Fruit fly (Drosophila melanogaster) ovary, adult (tissue): ENCODE results near the gene CG14402.

ENCODE experiments used
- CG17801 ChIP-seq: fragments of 200-800 bp; optimal IDR thresholded peaks from 2 replicates; lab custom pipeline; 2019; ENCODE audit warnings: missing biosample characterization, mild to moderate bottlenecking, missing genetic modification characterization, moderate library complexity; ENCODE audit not compliant: partially characterized antibody

Gene CG14402

dm6 chr2L:20829755-20830396, 19.2 kb upstream of the CG14402 start:
- peak; percentile 26 for TF ChIP-seq CG17801 (GFP tag; lab: Kevin White, UChicago)

dm6 chr2L:20831060-20831459, 18.0 kb upstream of the CG14402 start, which contains the start of gene CG31674:
CG31674 (plus strand) TSS chr2L:20831262.
- peak; percentile 34 for TF ChIP-seq CG17801 (GFP tag; lab: Kevin White, UChicago)

dm6 chr2L:20835501-20835900, 13.6 kb upstream of the CG14402 start, which contains the start of gene Oseg5:
Oseg5 (minus strand) TSS chr2L:20835840.
- no peak for TF ChIP-seq CG17801 (GFP tag; lab: Kevin White, UChicago)

dm6 chr2L:20837885-20838284, 11.2 kb upstream of the CG14402 start, which contains the start of gene Spn38F:
Spn38F (minus strand) TSS chr2L:20837985.
- TF ChIP-seq CG17801 (GFP tag; lab: Kevin White, UChicago) = no peak

DNA sequence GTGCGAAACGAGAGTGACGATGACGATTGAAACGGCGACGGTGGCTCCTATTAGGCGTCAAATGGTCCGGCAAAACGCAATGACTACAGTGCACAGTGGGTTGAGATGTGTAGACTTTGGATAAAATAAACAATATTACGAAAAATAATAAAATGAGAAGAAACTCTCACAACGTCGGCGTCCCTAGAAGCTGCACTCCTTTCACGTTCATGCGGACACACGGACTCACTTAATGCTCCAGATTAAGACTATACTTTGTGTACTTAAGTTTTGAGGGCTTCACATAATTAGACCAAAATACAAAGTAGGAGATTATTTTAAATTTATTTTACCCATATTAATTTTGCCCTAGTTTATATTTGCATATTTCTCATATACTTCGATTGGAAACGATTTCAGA, 9.1 kb upstream of the CG14402 start:
- TF ChIP-seq CG17801 (GFP tag; lab: Kevin White, UChicago) = no peak

- no peak for TF ChIP-seq CG17801 (GFP tag; lab: Kevin White, UChicago)
These were observed 8.6 kb upstream of the CG14402 start, which contains the start of gene CG31676 for dm6 chr2L:20840462-20841038. CG31676 (plus strand) TSS chr2L:20840750.

DNA sequence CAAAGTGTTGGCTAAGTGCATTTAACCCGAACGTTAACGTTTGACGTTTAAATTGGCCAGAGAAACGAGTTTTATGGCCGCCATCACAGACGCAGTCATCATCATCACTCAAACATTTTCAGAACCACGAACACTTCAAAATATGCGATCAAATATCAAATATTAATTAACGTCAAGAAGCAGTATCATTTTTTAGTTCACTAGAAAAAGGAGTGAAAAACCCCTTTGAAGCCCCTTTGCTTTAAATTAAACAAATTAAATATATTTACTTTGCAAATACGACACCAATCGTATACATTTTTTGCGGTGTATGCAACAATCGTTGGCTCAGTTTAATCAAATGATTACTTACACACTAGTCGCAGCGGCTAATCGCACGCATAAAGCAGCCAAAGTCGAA, 4.7 kb upstream of the CG14402 start:
- no peak for TF ChIP-seq CG17801 (GFP tag; lab: Kevin White, UChicago)

dm6 chr2L:20851592-20851991, 2.5 kb downstream of the CG14402 start:
- no peak for TF ChIP-seq CG17801 (GFP tag; lab: Kevin White, UChicago)

- no peak for TF ChIP-seq CG17801 (GFP tag; lab: Kevin White, UChicago)
These were observed 3.1 kb downstream of the CG14402 start, which contains the start of gene twit for dm6 chr2L:20852092-20852628. twit (plus strand) TSS chr2L:20852578.

- no peak for TF ChIP-seq CG17801 (GFP tag; lab: Kevin White, UChicago)
These were observed 8.7 kb downstream of the CG14402 start, which contains the start of gene CG14400 for dm6 chr2L:20857791-20858190. CG14400 (minus strand) TSS chr2L:20857891.

dm6 chr2L:20858371-20859340, 9.6 kb downstream of the CG14402 start, which contains the start of gene bero:
bero (plus strand) TSS chr2L:20858695.
- no peak for TF ChIP-seq CG17801 (GFP tag; lab: Kevin White, UChicago)

dm6 chr2L:20864764-20865265, 15.7 kb downstream of the CG14402 start, which contains the start of gene CG9338:
CG9338 (plus strand) TSS chr2L:20865215.
- peak; percentile 73 for TF ChIP-seq CG17801 (GFP tag; lab: Kevin White, UChicago)

dm6 chr2L:20867381-20867780, 18.3 kb downstream of the CG14402 start, which contains the start of gene CG31675:
CG31675 (plus strand) TSS chr2L:20867755.
- no peak for TF ChIP-seq CG17801 (GFP tag; lab: Kevin White, UChicago)

DNA sequence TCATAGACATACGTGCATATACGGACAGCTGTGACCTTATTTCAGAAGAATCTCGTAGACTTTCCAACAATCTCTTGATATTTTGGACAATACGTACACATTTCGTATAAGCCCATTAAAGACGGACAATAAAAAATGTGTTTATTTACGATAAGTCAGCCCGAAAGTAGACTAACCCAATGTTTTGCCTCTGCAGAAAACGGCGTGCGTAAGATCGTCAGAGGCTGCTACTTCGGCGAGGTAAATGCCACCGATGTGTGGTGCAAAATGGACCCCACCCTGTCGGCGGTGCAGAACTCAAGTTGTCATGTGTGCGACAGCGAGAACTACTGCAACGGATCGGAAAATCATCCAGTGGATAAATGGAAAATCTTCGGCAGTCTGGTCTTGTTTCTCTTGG, 19.8 kb downstream of the CG14402 start:
- TF ChIP-seq CG17801 (GFP tag; lab: Kevin White, UChicago) = no peak
